Worm (Caenorhabditis elegans) whole organism, young adult: ENCODE results near the gene F59A6.3.

Source experiments
- F52B5.7 ChIP-seq: sonication (generic microtip); optimal IDR thresholded peaks from 2 replicates; lab custom pipeline; 2016; ENCODE audit warnings: mild to moderate bottlenecking, missing genetic modification characterization, missing compliant biosample characterization
- T07F8.4 ChIP-seq: sonication (generic microtip); optimal IDR thresholded peaks from 2 replicates; lab custom pipeline; 2016; ENCODE audit warnings: mild to moderate bottlenecking, missing genetic modification characterization, moderate library complexity, missing compliant biosample characterization
- Y53G8AR.9 ChIP-seq: fragments of 200-800 bp; sonication (Bioruptor generic); conservative IDR thresholded peaks from 2 replicates; pipeline ENCODE4 v1.3.6; 2022; ENCODE audit warnings: missing genetic modification reagents, missing genetic modification characterization, missing compliant biosample characterization
- ama-1 ChIP-seq, 3 experiments: fragments of 150-350 bp in 1 of 3; sonication (generic microtip) in 2 of 3; optimal IDR thresholded peaks; 2 replicates each; lab custom pipeline; 2014 to 2018; ENCODE audit warnings: missing biosample characterization in 2 of 3, missing genetic modification characterization in 2 of 3, missing genetic modification reagents in 2 of 3
- die-1 ChIP-seq: sonication (generic microtip); optimal IDR thresholded peaks from 2 replicates; lab custom pipeline; 2016; ENCODE audit warnings: missing genotype, mild to moderate bottlenecking, missing genetic modification characterization, missing compliant biosample characterization
- egl-44 ChIP-seq: fragments of 200-800 bp; sonication (Bioruptor generic); IDR thresholded peaks from 2 replicates; pipeline ENCODE4 v1.3.6; 2022; ENCODE audit warnings: missing genetic modification reagents, missing genetic modification characterization, missing compliant biosample characterization
- hmg-1.2 ChIP-seq: fragments of 200-800 bp; sonication (Bioruptor generic); IDR thresholded peaks from 2 replicates; pipeline ENCODE4 v1.3.6; 2022; ENCODE audit warnings: missing genetic modification reagents, missing genetic modification characterization, missing compliant biosample characterization
- lir-1 ChIP-seq: fragments of 200-800 bp; sonication (Bioruptor generic); conservative IDR thresholded peaks from 2 replicates; pipeline ENCODE4 v1.3.6; 2022; ENCODE audit warnings: missing genetic modification reagents, missing genetic modification characterization, missing compliant biosample characterization
- nfyb-1 ChIP-seq: fragments of 200-800 bp; sonication (Bioruptor generic); IDR thresholded peaks from 2 replicates; pipeline ENCODE4 v1.3.6; 2022; ENCODE audit warnings: missing genetic modification reagents, missing genetic modification characterization, missing compliant biosample characterization
- rpc-1 ChIP-seq, 2 experiments: fragments of 150-350 bp in 1 of 2; sonication (generic microtip) in 1 of 2; optimal IDR thresholded peaks; 2 replicates each; lab custom pipeline; 2014 to 2018; ENCODE audit warnings: missing biosample characterization in 1 of 2, missing genetic modification characterization in 1 of 2, missing genetic modification reagents in 1 of 2, missing genotype in 1 of 2
- snpc-1.3 ChIP-seq: sonication (generic microtip); optimal IDR thresholded peaks from 2 replicates; lab custom pipeline; 2017; ENCODE audit warnings: missing genetic modification characterization, mild to moderate bottlenecking, missing compliant biosample characterization, antibody characterized with exemption, moderate library complexity, missing genotype, missing genetic modification reagents; ENCODE audit not compliant: insufficient read depth
- snpc-4 ChIP-seq, 5 experiments: fragments of 150-350 bp in 1 of 5; sonication (generic microtip) in 4 of 5; optimal IDR thresholded peaks; 2 replicates each; lab custom pipeline; 2014 to 2018; ENCODE audit warnings: missing genetic modification characterization in 5 of 5, missing biosample characterization in 3 of 5, antibody characterized with exemption in 2 of 5, mild to moderate bottlenecking in 2 of 5, missing compliant biosample characterization in 2 of 5, missing genotype in 2 of 5, moderate library complexity in 2 of 5, missing genetic modification reagents in 1 of 5

DNA sequence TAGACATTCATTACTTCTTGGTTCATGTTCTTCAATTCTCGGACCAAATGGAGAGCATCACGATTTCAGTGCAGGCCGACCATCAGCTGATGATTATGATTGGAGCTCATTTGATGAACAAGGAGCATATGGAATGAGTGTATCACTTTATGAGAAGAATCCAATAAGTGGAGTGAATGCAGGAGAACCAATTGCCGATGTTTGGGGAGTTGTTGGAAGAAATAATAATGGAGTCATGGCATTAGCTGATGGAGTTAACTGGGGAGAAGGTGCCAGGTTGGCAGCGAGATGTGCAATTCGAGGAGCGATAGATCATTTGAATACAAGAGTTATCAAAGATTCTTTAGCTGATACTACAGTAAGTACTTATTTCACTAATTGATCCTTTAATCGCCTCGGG is 42.6 kb downstream of the F59A6.3 start:
- TF ChIP-seq snpc-1.3 (tag; lab: Kevin White, UChicago) (no peak), lir-1 (no peak), snpc-4 (GFP tag; optimal IDR thresholded peaks at IDR 0.05; lab: Kevin White, UChicago) (no peak), snpc-4 (tag; optimal IDR thresholded peaks at IDR 0.05; lab: Kevin White, UChicago) (no peak), egl-44 (GFP tag; lab: Robert Waterston, UW) (no peak), die-1 (no peak), hmg-1.2 (GFP tag; lab: Robert Waterston, UW) (no peak), nfyb-1 (GFP tag; lab: Robert Waterston, UW) (no peak), rpc-1 (optimal IDR thresholded peaks at IDR 0.05; lab: Kevin White, UChicago) (no peak), rpc-1 (tag; optimal IDR thresholded peaks at IDR 0.05; lab: Kevin White, UChicago) (no peak), F52B5.7 (no peak), T07F8.4 (no peak), ama-1 (optimal IDR thresholded peaks at IDR 0.05; lab: Kevin White, UChicago) (no peak), ama-1 (GFP tag; optimal IDR thresholded peaks at IDR 0.05; lab: Kevin White, UChicago) (no peak), Y53G8AR.9 (GFP tag; lab: Robert Waterston, UW) (no peak)
